Worm (Caenorhabditis elegans) whole organism, mixed stage, embryonic: ENCODE measurements around the gene mab-3.
"Not testable (repeated sequence)": the region's sequence is repeated elsewhere in the genome, so short reads cannot be mapped to it uniquely, and the experiment has no call there.

Source experiments
- M03D4.4 ChIP-seq: sonication (generic microtip); optimal IDR thresholded peaks from 2 replicates; lab custom pipeline; 2017; ENCODE audit warnings: mild to moderate bottlenecking, missing genetic modification characterization, missing compliant biosample characterization
- bed-3 ChIP-seq: fragments of 200-800 bp; sonication (Bioruptor generic); optimal IDR thresholded peaks from 3 replicates; lab custom pipeline; 2018; ENCODE audit warnings: mild to moderate bottlenecking, missing genetic modification characterization, moderate library complexity, missing compliant biosample characterization
- blmp-1 ChIP-seq: fragments of 150-350 bp; optimal IDR thresholded peaks from 2 replicates; lab custom pipeline; 2014; ENCODE audit warnings: missing biosample characterization, missing genetic modification characterization
- ceh-39 ChIP-seq: fragments of 150-350 bp; optimal IDR thresholded peaks from 2 replicates; lab custom pipeline; 2014; ENCODE audit warnings: missing biosample characterization, missing genetic modification characterization
- ces-1 ChIP-seq: fragments of 150-350 bp; optimal IDR thresholded peaks from 2 replicates; lab custom pipeline; 2014; ENCODE audit warnings: missing biosample characterization, missing genetic modification reagents, missing genetic modification characterization
- cnd-1 ChIP-seq: fragments of 200-800 bp; sonication (Bioruptor generic); optimal IDR thresholded peaks from 2 replicates; lab custom pipeline; 2018; ENCODE audit warnings: mild to moderate bottlenecking, missing genetic modification characterization, missing compliant biosample characterization
- drap-1 ChIP-seq: fragments of 200-800 bp; sonication (Bioruptor generic); optimal IDR thresholded peaks from 3 replicates; lab custom pipeline; 2018; ENCODE audit warnings: mild to moderate bottlenecking, missing genetic modification characterization, missing compliant biosample characterization
- elt-1 ChIP-seq: sonication (generic microtip); optimal IDR thresholded peaks from 2 replicates; lab custom pipeline; 2017; ENCODE audit warnings: missing genetic modification characterization, mild to moderate bottlenecking, missing compliant biosample characterization, antibody characterized with exemption, moderate library complexity, borderline replicate concordance; ENCODE audit not compliant: insufficient read depth
- flh-1 ChIP-seq: fragments of 200-800 bp; sonication (Bioruptor generic); optimal IDR thresholded peaks from 2 replicates; lab custom pipeline; 2018; ENCODE audit warnings: mild to moderate bottlenecking, missing genetic modification characterization, moderate library complexity, missing compliant biosample characterization
- ham-2 ChIP-seq: fragments of 200-800 bp; sonication (Bioruptor generic); optimal IDR thresholded peaks from 2 replicates; lab custom pipeline; 2018; ENCODE audit warnings: mild to moderate bottlenecking, missing genetic modification characterization, missing compliant biosample characterization
- hlh-1 ChIP-seq: fragments of 150-350 bp; optimal IDR thresholded peaks from 2 replicates; lab custom pipeline; 2014; ENCODE audit warnings: missing biosample characterization, missing genetic modification reagents, missing genetic modification characterization
- lin-32 ChIP-seq: fragments of 200-800 bp; sonication (Bioruptor generic); optimal IDR thresholded peaks from 2 replicates; lab custom pipeline; 2018; ENCODE audit warnings: mild to moderate bottlenecking, missing genetic modification characterization, missing compliant biosample characterization
- lsy-2 ChIP-seq: fragments of 150-350 bp; optimal IDR thresholded peaks from 2 replicates; lab custom pipeline; 2014; ENCODE audit warnings: missing biosample characterization, missing genetic modification characterization
- mab-5 ChIP-seq: fragments of 150-350 bp; optimal IDR thresholded peaks from 2 replicates; lab custom pipeline; 2014; ENCODE audit warnings: missing biosample characterization, missing genetic modification characterization
- mep-1 ChIP-seq: fragments of 150-350 bp; optimal IDR thresholded peaks from 2 replicates; lab custom pipeline; 2017; ENCODE audit warnings: missing biosample characterization, missing genetic modification reagents, missing genetic modification characterization, inconsistent platforms
- mls-2 ChIP-seq: sonication (generic microtip); optimal IDR thresholded peaks from 2 replicates; lab custom pipeline; 2016; ENCODE audit warnings: mild to moderate bottlenecking, missing genetic modification characterization, moderate library complexity, missing compliant biosample characterization
- nhr-2 ChIP-seq: fragments of 150-350 bp; optimal IDR thresholded peaks from 2 replicates; lab custom pipeline; 2014; ENCODE audit warnings: missing biosample characterization, missing genetic modification characterization
- nhr-237 ChIP-seq: fragments of 150-350 bp; optimal IDR thresholded peaks from 2 replicates; lab custom pipeline; 2014; ENCODE audit warnings: missing biosample characterization, missing genetic modification characterization
- nhr-28 ChIP-seq: fragments of 150-350 bp; optimal IDR thresholded peaks from 2 replicates; lab custom pipeline; 2014; ENCODE audit warnings: missing biosample characterization, missing genetic modification characterization
- nhr-76 ChIP-seq: sonication (generic microtip); optimal IDR thresholded peaks from 2 replicates; lab custom pipeline; 2017; ENCODE audit warnings: missing biosample characterization, missing genetic modification characterization
- pha-4 ChIP-seq: fragments of 150-350 bp; optimal IDR thresholded peaks from 2 replicates; lab custom pipeline; 2018; ENCODE audit warnings: missing biosample characterization, missing genetic modification reagents, missing genetic modification characterization
- sem-2 ChIP-seq: fragments of 200-800 bp; sonication (Bioruptor generic); optimal IDR thresholded peaks from 2 replicates; lab custom pipeline; 2018; ENCODE audit warnings: mild to moderate bottlenecking, missing genetic modification characterization, missing compliant biosample characterization
- snpc-4 ChIP-seq: fragments of 150-350 bp; optimal IDR thresholded peaks from 2 replicates; lab custom pipeline; 2014; ENCODE audit warnings: missing biosample characterization, missing genetic modification characterization
- sptf-1 ChIP-seq: sonication (generic microtip); optimal IDR thresholded peaks from 2 replicates; lab custom pipeline; 2017; ENCODE audit warnings: mild to moderate bottlenecking, missing genetic modification characterization, moderate library complexity, missing compliant biosample characterization
- tbx-8 ChIP-seq: fragments of 200-800 bp; sonication (Bioruptor generic); optimal IDR thresholded peaks from 2 replicates; lab custom pipeline; 2018; ENCODE audit warnings: mild to moderate bottlenecking, missing genetic modification characterization, moderate library complexity, missing compliant biosample characterization
- unc-120 ChIP-seq: sonication (generic microtip); optimal IDR thresholded peaks from 2 replicates; lab custom pipeline; 2017; ENCODE audit warnings: missing genetic modification characterization, missing compliant biosample characterization; ENCODE audit not compliant: poor library complexity, severe bottlenecking
- unc-39 ChIP-seq: fragments of 150-350 bp; optimal IDR thresholded peaks from 2 replicates; lab custom pipeline; 2014; ENCODE audit warnings: missing biosample characterization, missing genetic modification characterization
- zip-8 ChIP-seq: fragments of 150-350 bp; optimal IDR thresholded peaks from 2 replicates; lab custom pipeline; 2014; ENCODE audit warnings: missing biosample characterization, missing genetic modification characterization
- ztf-11 ChIP-seq: fragments of 150-350 bp; optimal IDR thresholded peaks from 2 replicates; lab custom pipeline; 2014; ENCODE audit warnings: missing biosample characterization, missing genetic modification characterization

Gene mab-3

ce11 chrII:9731810-9732209 lies at the start of gene mab-3:
mab-3 (plus strand) TSS chrII:9732137.
- not testable (repeated sequence) for TF ChIP-seq pha-4 (tag; lab: Kevin White, UChicago); nhr-237; sptf-1 (tag; lab: Kevin White, UChicago)
- TF ChIP-seq, all 35 proteins: peak for 0; not testable (repeated sequence) for 35

- TF ChIP-seq ceh-39 (tag; lab: Kevin White, UChicago), result no peak
- TF ChIP-seq nhr-28 (tag; lab: Kevin White, UChicago), result no peak
- TF ChIP-seq bed-3 (GFP tag; lab: Kevin White, UChicago), result no peak
- TF ChIP-seq ces-1 (GFP tag; lab: Kevin White, UChicago), result no peak
- TF ChIP-seq unc-39 (tag; lab: Kevin White, UChicago), result no peak
- no peak for TF ChIP-seq pha-4 (tag; lab: Kevin White, UChicago)
- no peak for TF ChIP-seq ham-2 (GFP tag; lab: Kevin White, UChicago)
- no peak for TF ChIP-seq nhr-2 (tag; lab: Kevin White, UChicago)
- TF ChIP-seq M03D4.4 (tag; lab: Kevin White, UChicago), result no peak
- no peak for TF ChIP-seq snpc-4 (tag; lab: Kevin White, UChicago)
- TF ChIP-seq lsy-2 (tag; lab: Kevin White, UChicago), result no peak
- no peak for TF ChIP-seq lin-32
- TF ChIP-seq mep-1 (tag; lab: Kevin White, UChicago), result no peak
- no peak for TF ChIP-seq unc-120
- no peak for TF ChIP-seq ztf-11 (tag; lab: Kevin White, UChicago)
- TF ChIP-seq flh-1 (GFP tag; lab: Kevin White, UChicago), result no peak
- no peak for TF ChIP-seq zip-8 (tag; lab: Kevin White, UChicago)
- TF ChIP-seq sem-2, result no peak
- TF ChIP-seq, all 35 proteins: peak for 0
Observed at ce11 chrII:9684175-9684574, 47.8 kb upstream of the mab-3 start.

- TF ChIP-seq lin-32 (no peak), lsy-2 (tag; lab: Kevin White, UChicago) (no peak)
- TF ChIP-seq, all 35 proteins: peak for 0
Observed at ce11 chrII:9686663-9687193, 45.2 kb upstream of the mab-3 start, which contains the start of gene ZK1320.9. ZK1320.9 (minus strand) TSS chrII:9686713.

ce11 chrII:9690067-9690632 lies 41.8 kb upstream of the mab-3 start:
- TF ChIP-seq ces-1 (GFP tag; lab: Kevin White, UChicago) (peak; percentile 48), bed-3 (GFP tag; lab: Kevin White, UChicago) (no peak)

ce11 chrII:9691839-9692238 lies 40.1 kb upstream of the mab-3 start, which contains the start of gene nlp-11:
nlp-11 (minus strand) TSS chrII:9691939.
- no peak for TF ChIP-seq flh-1 (GFP tag; lab: Kevin White, UChicago)
- TF ChIP-seq nhr-2 (tag; lab: Kevin White, UChicago), result no peak
- no peak for TF ChIP-seq mab-5 (tag; lab: Kevin White, UChicago)
- TF ChIP-seq tbx-8 (GFP tag; lab: Kevin White, UChicago), result no peak
- TF ChIP-seq lsy-2 (tag; lab: Kevin White, UChicago), result no peak
- no peak for TF ChIP-seq elt-1 (tag; lab: Kevin White, UChicago)
- TF ChIP-seq unc-39 (tag; lab: Kevin White, UChicago), result no peak
- no peak for TF ChIP-seq ces-1 (GFP tag; lab: Kevin White, UChicago)
- TF ChIP-seq mls-2 (tag; lab: Kevin White, UChicago), result no peak
- no peak for TF ChIP-seq mep-1 (tag; lab: Kevin White, UChicago)
- no peak for TF ChIP-seq nhr-237
- no peak for TF ChIP-seq blmp-1 (tag; lab: Kevin White, UChicago)
- no peak for TF ChIP-seq drap-1 (GFP tag; lab: Kevin White, UChicago)
- no peak for TF ChIP-seq nhr-76
- TF ChIP-seq pha-4 (tag; lab: Kevin White, UChicago), result no peak
- TF ChIP-seq hlh-1 (tag; lab: Kevin White, UChicago), result no peak
- no peak for TF ChIP-seq sptf-1 (tag; lab: Kevin White, UChicago)
- no peak for TF ChIP-seq cnd-1 (tag; lab: Kevin White, UChicago)
- TF ChIP-seq sem-2, result no peak
- TF ChIP-seq ham-2 (GFP tag; lab: Kevin White, UChicago), result no peak
